Fruit fly (Drosophila melanogaster) whole organism, adult: Measurements from ENCODE around the gene CG9609.

Experiments used
- CG11617 ChIP-seq: fragments of 200-800 bp; sonication (Bioruptor generic); optimal IDR thresholded peaks from 2 replicates; lab custom pipeline; 2017; ENCODE audit warnings: mild to moderate bottlenecking, missing biosample characterization, missing genetic modification reagents, missing genetic modification characterization
- CG12768 ChIP-seq: fragments of 200-800 bp; sonication (Bioruptor generic); optimal IDR thresholded peaks from 2 replicates; lab custom pipeline; 2017; ENCODE audit warnings: missing biosample characterization, missing genetic modification characterization, mild to moderate bottlenecking, moderate library complexity, missing genetic modification reagents
- CG14711 ChIP-seq: fragments of 200-800 bp; sonication (Bioruptor generic); optimal IDR thresholded peaks from 2 replicates; lab custom pipeline; 2018; ENCODE audit warnings: missing biosample characterization, mild to moderate bottlenecking, missing genetic modification characterization, moderate library complexity
- CG5204 ChIP-seq: fragments of 200-800 bp; sonication (Bioruptor generic); optimal IDR thresholded peaks from 2 replicates; lab custom pipeline; 2016; ENCODE audit warnings: missing biosample characterization, missing genetic modification characterization
- Clk ChIP-seq: fragments of 200-800 bp; sonication (Bioruptor generic); optimal IDR thresholded peaks from 2 replicates; lab custom pipeline; 2017; ENCODE audit warnings: missing biosample characterization, missing genetic modification characterization
- Crg-1 ChIP-seq: fragments of 200-800 bp; sonication (Bioruptor generic); optimal IDR thresholded peaks from 2 replicates; lab custom pipeline; 2016; ENCODE audit warnings: missing biosample characterization, missing genetic modification characterization
- Hr96 ChIP-seq: fragments of 200-800 bp; sonication (Bioruptor generic); optimal IDR thresholded peaks from 2 replicates; lab custom pipeline; 2016; ENCODE audit warnings: missing biosample characterization, missing genetic modification characterization
- Mnt ChIP-seq: fragments of 200-800 bp; sonication (Bioruptor generic); optimal IDR thresholded peaks from 2 replicates; lab custom pipeline; 2016; ENCODE audit warnings: missing biosample characterization, mild to moderate bottlenecking, missing genetic modification characterization
- bab1 ChIP-seq: fragments of 200-800 bp; sonication (Bioruptor generic); optimal IDR thresholded peaks from 3 replicates; lab custom pipeline; 2019; ENCODE audit warnings: missing biosample characterization, mild to moderate bottlenecking, missing genetic modification characterization, moderate library complexity
- cnc ChIP-seq, 2 experiments: fragments of >200 bp; optimal IDR thresholded peaks; 2 replicates each; lab custom pipeline; 2017
- kay ChIP-seq: fragments of 200-800 bp; sonication (Bioruptor generic); peaks from one replicate; lab custom pipeline; 2016; ENCODE audit warnings: missing biosample characterization, missing genetic modification characterization, borderline replicate concordance
- ovo ChIP-seq: fragments of 200-800 bp; sonication (Bioruptor generic); optimal IDR thresholded peaks from 2 replicates; lab custom pipeline; 2016; ENCODE audit warnings: missing biosample characterization, missing genetic modification characterization
- toe ChIP-seq: fragments of 200-800 bp; sonication (Bioruptor generic); optimal IDR thresholded peaks from 2 replicates; lab custom pipeline; 2016; ENCODE audit warnings: missing biosample characterization, missing genetic modification characterization

dm6 chrX:16780244-16780643, 6.6 kb downstream of the CG9609 start:
- TF ChIP-seq CG14711 (tag; lab: Kevin White, UChicago), result no peak
- no peak for TF ChIP-seq ovo (GFP tag; lab: Kevin White, UChicago)
- TF ChIP-seq Clk (GFP tag; lab: Kevin White, UChicago), result no peak
- TF ChIP-seq CG11617 (GFP tag; lab: Kevin White, UChicago), result no peak
- TF ChIP-seq Hr96, result no peak
- no peak for TF ChIP-seq toe
- TF ChIP-seq cnc (optimal IDR thresholded peaks at IDR 0.05; lab: Kevin White, UChicago), result no peak
- TF ChIP-seq Crg-1 (GFP tag; lab: Kevin White, UChicago), result no peak
- no peak for TF ChIP-seq kay (GFP tag; lab: Kevin White, UChicago)
- TF ChIP-seq CG5204, result no peak
- TF ChIP-seq Mnt (GFP tag; lab: Kevin White, UChicago), result no peak
- no peak for TF ChIP-seq bab1 (GFP tag; lab: Kevin White, UChicago)
- TF ChIP-seq CG12768 (GFP tag; lab: Kevin White, UChicago), result no peak
